Fruit fly (Drosophila melanogaster) S2 (cell line): ENCODE data around the gene CG31717.

Experiments
- CG8478 ChIP-seq: fragments of >200 bp; optimal IDR thresholded peaks from 2 replicates; lab custom pipeline; 2018
- CTCF ChIP-seq, 2 experiments: fragments of >200 bp; optimal IDR thresholded peaks; 2 replicates each; lab custom pipeline; 2018

DNA sequence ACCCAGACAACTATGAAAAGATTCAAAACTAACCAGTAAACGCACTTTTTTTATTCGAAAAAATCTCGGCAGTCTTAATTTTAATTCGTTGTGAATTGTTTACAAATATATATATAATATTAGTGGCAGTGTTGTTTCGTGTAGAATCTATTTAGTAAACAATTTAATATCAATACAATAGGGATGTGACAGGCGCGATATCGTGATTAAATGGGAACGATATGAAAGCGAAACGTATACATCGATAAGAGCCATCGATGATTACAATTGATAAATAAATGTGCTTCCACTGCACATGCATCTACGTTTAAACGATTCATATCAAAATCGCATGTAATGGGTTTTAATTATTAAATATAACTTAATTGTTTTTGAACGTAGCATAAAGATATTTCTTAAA lies 26.8 kb downstream of the CG31717 start:
- TF ChIP-seq CTCF (optimal IDR thresholded peaks at IDR 0.05; lab: Kevin White, UChicago) (peak in 1 of 2 experiments; percentile 9), CG8478 (no peak)
